Worm (Caenorhabditis elegans) whole organism, mixed stage, embryonic: Measurements from ENCODE around the gene M03E7.2.

Source experiments
- M03D4.4 ChIP-seq: sonication (generic microtip); optimal IDR thresholded peaks from 2 replicates; lab custom pipeline; 2017; ENCODE audit warnings: mild to moderate bottlenecking, missing genetic modification characterization, missing compliant biosample characterization
- bed-3 ChIP-seq: fragments of 200-800 bp; sonication (Bioruptor generic); optimal IDR thresholded peaks from 3 replicates; lab custom pipeline; 2018; ENCODE audit warnings: mild to moderate bottlenecking, missing genetic modification characterization, moderate library complexity, missing compliant biosample characterization
- blmp-1 ChIP-seq: fragments of 150-350 bp; optimal IDR thresholded peaks from 2 replicates; lab custom pipeline; 2014; ENCODE audit warnings: missing biosample characterization, missing genetic modification characterization
- ceh-39 ChIP-seq: fragments of 150-350 bp; optimal IDR thresholded peaks from 2 replicates; lab custom pipeline; 2014; ENCODE audit warnings: missing biosample characterization, missing genetic modification characterization
- ceh-43 ChIP-seq: fragments of 200-800 bp; sonication (Bioruptor generic); optimal IDR thresholded peaks from 2 replicates; lab custom pipeline; 2018; ENCODE audit warnings: mild to moderate bottlenecking, missing genetic modification characterization, moderate library complexity, missing compliant biosample characterization
- ceh-83 ChIP-seq: fragments of 200-800 bp; sonication (Bioruptor generic); optimal IDR thresholded peaks from 2 replicates; lab custom pipeline; 2018; ENCODE audit warnings: mild to moderate bottlenecking, missing genetic modification characterization, missing compliant biosample characterization
- ces-1 ChIP-seq: fragments of 150-350 bp; optimal IDR thresholded peaks from 2 replicates; lab custom pipeline; 2014; ENCODE audit warnings: missing biosample characterization, missing genetic modification reagents, missing genetic modification characterization
- cnd-1 ChIP-seq: fragments of 200-800 bp; sonication (Bioruptor generic); optimal IDR thresholded peaks from 2 replicates; lab custom pipeline; 2018; ENCODE audit warnings: mild to moderate bottlenecking, missing genetic modification characterization, missing compliant biosample characterization
- drap-1 ChIP-seq: fragments of 200-800 bp; sonication (Bioruptor generic); optimal IDR thresholded peaks from 3 replicates; lab custom pipeline; 2018; ENCODE audit warnings: mild to moderate bottlenecking, missing genetic modification characterization, missing compliant biosample characterization
- elt-1 ChIP-seq: sonication (generic microtip); optimal IDR thresholded peaks from 2 replicates; lab custom pipeline; 2017; ENCODE audit warnings: missing genetic modification characterization, mild to moderate bottlenecking, missing compliant biosample characterization, antibody characterized with exemption, moderate library complexity, borderline replicate concordance; ENCODE audit not compliant: insufficient read depth
- elt-3 ChIP-seq: fragments of 150-350 bp; optimal IDR thresholded peaks from 2 replicates; lab custom pipeline; 2014; ENCODE audit warnings: missing biosample characterization, missing genetic modification characterization
- flh-1 ChIP-seq: fragments of 200-800 bp; sonication (Bioruptor generic); optimal IDR thresholded peaks from 2 replicates; lab custom pipeline; 2018; ENCODE audit warnings: mild to moderate bottlenecking, missing genetic modification characterization, moderate library complexity, missing compliant biosample characterization
- ham-2 ChIP-seq: fragments of 200-800 bp; sonication (Bioruptor generic); optimal IDR thresholded peaks from 2 replicates; lab custom pipeline; 2018; ENCODE audit warnings: mild to moderate bottlenecking, missing genetic modification characterization, missing compliant biosample characterization
- hlh-1 ChIP-seq: fragments of 150-350 bp; optimal IDR thresholded peaks from 2 replicates; lab custom pipeline; 2014; ENCODE audit warnings: missing biosample characterization, missing genetic modification reagents, missing genetic modification characterization
- lin-13 ChIP-seq: fragments of 150-350 bp; optimal IDR thresholded peaks from 2 replicates; lab custom pipeline; 2014; ENCODE audit warnings: missing biosample characterization, missing genetic modification characterization
- lin-32 ChIP-seq: fragments of 200-800 bp; sonication (Bioruptor generic); optimal IDR thresholded peaks from 2 replicates; lab custom pipeline; 2018; ENCODE audit warnings: mild to moderate bottlenecking, missing genetic modification characterization, missing compliant biosample characterization
- lsy-2 ChIP-seq: fragments of 150-350 bp; optimal IDR thresholded peaks from 2 replicates; lab custom pipeline; 2014; ENCODE audit warnings: missing biosample characterization, missing genetic modification characterization
- mep-1 ChIP-seq: fragments of 150-350 bp; optimal IDR thresholded peaks from 2 replicates; lab custom pipeline; 2017; ENCODE audit warnings: missing biosample characterization, missing genetic modification reagents, missing genetic modification characterization, inconsistent platforms
- mls-2 ChIP-seq: sonication (generic microtip); optimal IDR thresholded peaks from 2 replicates; lab custom pipeline; 2016; ENCODE audit warnings: mild to moderate bottlenecking, missing genetic modification characterization, moderate library complexity, missing compliant biosample characterization
- nhr-12 ChIP-seq: fragments of 150-350 bp; optimal IDR thresholded peaks from 2 replicates; lab custom pipeline; 2014; ENCODE audit warnings: missing biosample characterization, missing genetic modification characterization
- nhr-2 ChIP-seq: fragments of 150-350 bp; optimal IDR thresholded peaks from 2 replicates; lab custom pipeline; 2014; ENCODE audit warnings: missing biosample characterization, missing genetic modification characterization
- nhr-237 ChIP-seq: fragments of 150-350 bp; optimal IDR thresholded peaks from 2 replicates; lab custom pipeline; 2014; ENCODE audit warnings: missing biosample characterization, missing genetic modification characterization
- nhr-28 ChIP-seq: fragments of 150-350 bp; optimal IDR thresholded peaks from 2 replicates; lab custom pipeline; 2014; ENCODE audit warnings: missing biosample characterization, missing genetic modification characterization
- nhr-76 ChIP-seq: sonication (generic microtip); optimal IDR thresholded peaks from 2 replicates; lab custom pipeline; 2017; ENCODE audit warnings: missing biosample characterization, missing genetic modification characterization
- pha-4 ChIP-seq: fragments of 150-350 bp; optimal IDR thresholded peaks from 2 replicates; lab custom pipeline; 2018; ENCODE audit warnings: missing biosample characterization, missing genetic modification reagents, missing genetic modification characterization
- sem-2 ChIP-seq: fragments of 200-800 bp; sonication (Bioruptor generic); optimal IDR thresholded peaks from 2 replicates; lab custom pipeline; 2018; ENCODE audit warnings: mild to moderate bottlenecking, missing genetic modification characterization, missing compliant biosample characterization
- snpc-4 ChIP-seq: fragments of 150-350 bp; optimal IDR thresholded peaks from 2 replicates; lab custom pipeline; 2014; ENCODE audit warnings: missing biosample characterization, missing genetic modification characterization
- sptf-1 ChIP-seq: sonication (generic microtip); optimal IDR thresholded peaks from 2 replicates; lab custom pipeline; 2017; ENCODE audit warnings: mild to moderate bottlenecking, missing genetic modification characterization, moderate library complexity, missing compliant biosample characterization
- tbx-8 ChIP-seq: fragments of 200-800 bp; sonication (Bioruptor generic); optimal IDR thresholded peaks from 2 replicates; lab custom pipeline; 2018; ENCODE audit warnings: mild to moderate bottlenecking, missing genetic modification characterization, moderate library complexity, missing compliant biosample characterization
- unc-120 ChIP-seq: sonication (generic microtip); optimal IDR thresholded peaks from 2 replicates; lab custom pipeline; 2017; ENCODE audit warnings: missing genetic modification characterization, missing compliant biosample characterization; ENCODE audit not compliant: poor library complexity, severe bottlenecking
- unc-39 ChIP-seq: fragments of 150-350 bp; optimal IDR thresholded peaks from 2 replicates; lab custom pipeline; 2014; ENCODE audit warnings: missing biosample characterization, missing genetic modification characterization
- unc-62 ChIP-seq: fragments of 150-350 bp; optimal IDR thresholded peaks from 2 replicates; lab custom pipeline; 2014; ENCODE audit warnings: missing biosample characterization, missing genetic modification reagents, missing genetic modification characterization
- zip-8 ChIP-seq: fragments of 150-350 bp; optimal IDR thresholded peaks from 2 replicates; lab custom pipeline; 2014; ENCODE audit warnings: missing biosample characterization, missing genetic modification characterization
- ztf-11 ChIP-seq: fragments of 150-350 bp; optimal IDR thresholded peaks from 2 replicates; lab custom pipeline; 2014; ENCODE audit warnings: missing biosample characterization, missing genetic modification characterization

The M03E7.2 gene

DNA sequence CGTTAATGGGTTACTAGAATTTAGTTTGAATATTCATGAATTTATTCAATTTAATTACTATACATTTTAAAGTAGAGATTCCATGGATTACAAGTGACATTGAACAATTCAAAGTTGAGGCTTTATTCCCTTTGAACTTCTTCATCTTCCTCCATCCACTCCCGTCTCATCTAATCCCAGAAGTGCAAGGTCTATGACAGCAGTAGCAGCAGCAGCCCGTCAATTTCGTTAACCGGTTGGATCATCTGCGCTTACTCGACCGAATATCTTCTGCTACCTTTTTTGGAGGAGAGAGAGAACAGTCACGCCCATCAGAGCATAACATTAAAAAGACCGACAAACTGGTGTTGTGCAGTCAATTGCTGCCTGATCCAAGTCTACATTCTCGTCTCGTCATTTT, at the start of gene M03E7.2:
M03E7.2 (plus strand) TSS at position 301 of the 400 bp plus-strand sequence.
- TF ChIP-seq lin-32 (GFP tag; lab: Kevin White, UChicago) (no peak), unc-120 (tag; lab: Kevin White, UChicago) (no peak), elt-3 (tag; lab: Kevin White, UChicago) (no peak), flh-1 (GFP tag; lab: Kevin White, UChicago) (no peak), lin-13 (tag; lab: Kevin White, UChicago) (no peak), mep-1 (tag; lab: Kevin White, UChicago) (no peak), snpc-4 (no peak), lsy-2 (no peak), nhr-76 (no peak), nhr-2 (tag; lab: Kevin White, UChicago) (no peak), drap-1 (GFP tag; lab: Kevin White, UChicago) (no peak), blmp-1 (tag; lab: Kevin White, UChicago) (no peak), ztf-11 (tag; lab: Kevin White, UChicago) (no peak), bed-3 (GFP tag; lab: Kevin White, UChicago) (no peak), ceh-83 (GFP tag; lab: Kevin White, UChicago) (no peak), unc-39 (tag; lab: Kevin White, UChicago) (no peak), ceh-43 (no peak), pha-4 (tag; lab: Kevin White, UChicago) (no peak)
- TF ChIP-seq, all 35 proteins: peak for 0

DNA sequence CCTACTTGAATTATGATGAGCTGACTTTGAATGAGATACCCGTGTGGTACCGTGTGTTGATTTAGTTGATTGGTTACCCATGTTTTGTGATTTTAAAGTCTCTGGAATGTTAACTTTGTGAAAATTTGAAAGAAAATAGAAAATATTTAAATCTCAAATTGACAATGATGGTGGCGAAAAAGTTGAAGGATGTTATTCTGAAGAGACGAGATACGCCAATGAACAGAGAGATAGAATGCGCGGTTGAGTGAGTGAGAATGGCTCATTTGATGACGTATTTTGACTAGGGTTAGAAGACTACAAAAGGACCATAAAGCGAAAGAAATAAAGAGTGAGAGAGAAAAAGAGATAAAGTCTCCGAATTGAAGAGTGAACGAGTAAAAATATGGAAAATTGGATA, 47.0 kb upstream of the M03E7.2 start, which contains the start of gene glb-6:
glb-6 (minus strand) TSS at position 101 of the 400 bp plus-strand sequence.
- TF ChIP-seq ceh-43: no peak
- peak; percentile 21 for TF ChIP-seq ces-1 (GFP tag; lab: Kevin White, UChicago)

DNA sequence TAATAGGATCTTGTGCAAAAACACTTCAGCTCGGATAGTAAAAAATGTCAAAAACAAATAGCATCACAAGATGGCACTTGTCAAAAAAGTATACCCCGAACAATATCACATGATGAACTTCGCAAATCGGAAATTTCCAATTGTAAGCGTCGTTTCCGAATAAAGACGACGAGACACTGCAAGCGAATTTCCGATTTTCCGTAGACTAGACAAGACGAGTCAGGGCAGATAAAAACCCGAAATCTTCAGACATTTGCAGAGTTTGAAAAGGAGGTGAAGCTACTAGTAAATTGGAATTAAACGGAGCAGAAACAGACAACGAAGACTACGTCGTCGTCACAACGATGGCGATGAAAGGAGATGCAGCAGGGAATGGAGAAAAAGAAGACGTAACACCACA, 45.7 kb upstream of the M03E7.2 start:
- peak; percentile 32 for TF ChIP-seq ces-1 (GFP tag; lab: Kevin White, UChicago)
- TF ChIP-seq pha-4 (tag; lab: Kevin White, UChicago): no peak
- TF ChIP-seq, all 35 proteins: peak for 1

ce11 chrV:5576008-5576407, 41.4 kb upstream of the M03E7.2 start:
- TF ChIP-seq mep-1 (tag; lab: Kevin White, UChicago) (no peak), ceh-43 (no peak), nhr-76 (no peak), drap-1 (GFP tag; lab: Kevin White, UChicago) (no peak), sptf-1 (tag; lab: Kevin White, UChicago) (no peak), ztf-11 (tag; lab: Kevin White, UChicago) (no peak), M03D4.4 (tag; lab: Kevin White, UChicago) (no peak), elt-3 (tag; lab: Kevin White, UChicago) (no peak), lin-13 (tag; lab: Kevin White, UChicago) (no peak), ceh-39 (no peak), pha-4 (tag; lab: Kevin White, UChicago) (no peak), snpc-4 (no peak)

DNA sequence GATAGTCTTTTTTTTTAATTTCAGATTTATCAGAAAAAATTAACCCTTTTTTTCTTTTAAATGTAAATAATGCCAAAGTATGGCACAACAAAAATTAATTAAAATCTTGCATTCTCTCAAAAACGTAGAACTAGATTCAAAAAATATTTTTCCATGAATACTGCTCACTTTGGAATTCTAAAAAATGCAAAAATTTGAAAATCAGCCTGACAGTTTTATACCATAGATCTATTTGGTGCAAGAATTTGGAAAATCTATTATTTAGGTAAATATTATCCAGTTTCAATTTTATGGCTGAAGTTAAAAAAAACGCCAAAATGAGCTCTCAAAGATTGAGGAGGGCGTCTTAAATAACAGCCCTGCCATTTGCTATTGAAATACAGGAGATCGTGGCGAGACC, 37.7 kb upstream of the M03E7.2 start:
- TF ChIP-seq nhr-76 (no peak), unc-62 (GFP tag; lab: Kevin White, UChicago) (no peak), sem-2 (GFP tag; lab: Kevin White, UChicago) (no peak), lsy-2 (no peak), bed-3 (GFP tag; lab: Kevin White, UChicago) (no peak), cnd-1 (tag; lab: Kevin White, UChicago) (no peak), mls-2 (tag; lab: Kevin White, UChicago) (no peak), ceh-39 (no peak), unc-39 (tag; lab: Kevin White, UChicago) (no peak), nhr-12 (tag; lab: Kevin White, UChicago) (no peak), pha-4 (tag; lab: Kevin White, UChicago) (no peak), unc-120 (tag; lab: Kevin White, UChicago) (no peak)

DNA sequence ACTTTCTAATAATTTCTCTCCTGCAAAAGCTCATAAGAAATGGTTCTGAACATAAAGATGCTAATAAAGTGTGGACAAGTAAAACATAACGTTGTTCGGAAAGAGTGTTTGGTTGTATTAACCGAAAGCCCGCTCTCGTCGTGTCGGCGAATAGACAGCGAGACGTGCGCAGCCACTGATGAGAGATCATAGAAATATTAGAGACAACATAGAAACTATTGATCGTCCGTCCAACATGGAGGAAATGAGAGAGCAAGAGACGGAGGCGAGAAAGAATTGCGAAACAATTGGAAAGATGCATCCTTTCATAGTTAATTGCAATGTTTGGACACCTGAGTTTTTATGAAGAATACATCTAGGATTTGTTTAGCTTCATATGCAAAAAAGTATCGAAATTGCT, 36.9 kb upstream of the M03E7.2 start:
- no peak for TF ChIP-seq drap-1 (GFP tag; lab: Kevin White, UChicago)
- no peak for TF ChIP-seq ceh-43
- TF ChIP-seq lsy-2: peak; percentile 55
- no peak for TF ChIP-seq sptf-1 (tag; lab: Kevin White, UChicago)
- TF ChIP-seq ztf-11 (tag; lab: Kevin White, UChicago): no peak
- peak; percentile 48 for TF ChIP-seq mep-1 (tag; lab: Kevin White, UChicago)
- TF ChIP-seq elt-1 (tag; lab: Kevin White, UChicago): no peak
- TF ChIP-seq cnd-1 (tag; lab: Kevin White, UChicago): no peak
- TF ChIP-seq nhr-2 (tag; lab: Kevin White, UChicago): no peak
- no peak for TF ChIP-seq snpc-4
- TF ChIP-seq tbx-8: no peak
- TF ChIP-seq nhr-237 (tag; lab: Kevin White, UChicago): peak; percentile 2
- TF ChIP-seq flh-1 (GFP tag; lab: Kevin White, UChicago): no peak
- peak; percentile 63 for TF ChIP-seq ces-1 (GFP tag; lab: Kevin White, UChicago)
- no peak for TF ChIP-seq lin-13 (tag; lab: Kevin White, UChicago)
- TF ChIP-seq elt-3 (tag; lab: Kevin White, UChicago): peak; percentile 54
- TF ChIP-seq lin-32 (GFP tag; lab: Kevin White, UChicago): no peak
- TF ChIP-seq blmp-1 (tag; lab: Kevin White, UChicago): no peak
- no peak for TF ChIP-seq sem-2 (GFP tag; lab: Kevin White, UChicago)
- TF ChIP-seq pha-4 (tag; lab: Kevin White, UChicago): peak; percentile 70
- TF ChIP-seq ham-2: peak; percentile 81
- no peak for TF ChIP-seq nhr-28 (tag; lab: Kevin White, UChicago)
- TF ChIP-seq nhr-76: no peak
- no peak for TF ChIP-seq nhr-12 (tag; lab: Kevin White, UChicago)
- peak; percentile 56 for TF ChIP-seq unc-120 (tag; lab: Kevin White, UChicago)
- no peak for TF ChIP-seq ceh-83 (GFP tag; lab: Kevin White, UChicago)
- TF ChIP-seq mls-2 (tag; lab: Kevin White, UChicago): peak; percentile 69
- no peak for TF ChIP-seq zip-8
- TF ChIP-seq ceh-39: no peak
- TF ChIP-seq hlh-1 (tag; lab: Kevin White, UChicago): no peak
